Worm (Caenorhabditis elegans) whole organism, late embryonic: ENCODE results near the gene W09C2.9.

ENCODE experiments used
- C08G9.2 ChIP-seq: sonication (generic microtip); optimal IDR thresholded peaks from 2 replicates; lab custom pipeline; 2016; ENCODE audit warnings: mild to moderate bottlenecking, missing genetic modification characterization, moderate library complexity, missing compliant biosample characterization
- F13H6.1 ChIP-seq: sonication (generic microtip); optimal IDR thresholded peaks from 2 replicates; lab custom pipeline; 2016; ENCODE audit warnings: missing genetic modification characterization, missing compliant biosample characterization
- K09A11.1 ChIP-seq: sonication (generic microtip); optimal IDR thresholded peaks from 2 replicates; lab custom pipeline; 2017; ENCODE audit warnings: antibody characterized with exemption, mild to moderate bottlenecking, missing genetic modification characterization, missing compliant biosample characterization; ENCODE audit not compliant: insufficient read depth
- T23F11.4 ChIP-seq: fragments of 200-800 bp; sonication (Bioruptor generic); optimal IDR thresholded peaks from 2 replicates; lab custom pipeline; 2018; ENCODE audit warnings: mild to moderate bottlenecking, missing genetic modification characterization, missing compliant biosample characterization
- ahr-1 ChIP-seq: sonication (generic microtip); optimal IDR thresholded peaks from 2 replicates; lab custom pipeline; 2016; ENCODE audit warnings: missing genetic modification characterization, missing compliant biosample characterization
- ama-1 ChIP-seq: fragments of 150-350 bp; optimal IDR thresholded peaks from 2 replicates; lab custom pipeline; 2014
- ceh-14 ChIP-seq: sonication (generic microtip); optimal IDR thresholded peaks from 2 replicates; lab custom pipeline; 2016; ENCODE audit warnings: missing genotype, missing genetic modification characterization, missing compliant biosample characterization
- ceh-18 ChIP-seq: sonication (generic microtip); optimal IDR thresholded peaks from 2 replicates; lab custom pipeline; 2016; ENCODE audit warnings: missing genetic modification characterization, missing compliant biosample characterization
- ceh-19 ChIP-seq: fragments of 200-800 bp; sonication (Bioruptor generic); optimal IDR thresholded peaks from 2 replicates; lab custom pipeline; 2018; ENCODE audit warnings: mild to moderate bottlenecking, missing genetic modification characterization, missing compliant biosample characterization
- ceh-2 ChIP-seq: sonication (generic microtip); optimal IDR thresholded peaks from 2 replicates; lab custom pipeline; 2016; ENCODE audit warnings: missing genotype, missing genetic modification characterization, missing compliant biosample characterization
- ceh-22 ChIP-seq: sonication (generic microtip); optimal IDR thresholded peaks from 2 replicates; lab custom pipeline; 2017; ENCODE audit warnings: missing biosample characterization, missing genetic modification characterization
- ceh-24 ChIP-seq: sonication (generic microtip); optimal IDR thresholded peaks from 2 replicates; lab custom pipeline; 2016; ENCODE audit warnings: mild to moderate bottlenecking, missing genetic modification characterization, missing compliant biosample characterization
- ceh-30 ChIP-seq: fragments of 150-350 bp; optimal IDR thresholded peaks from 2 replicates; lab custom pipeline; 2014; ENCODE audit warnings: missing biosample characterization, missing genetic modification characterization
- ceh-31 ChIP-seq: sonication (generic microtip); optimal IDR thresholded peaks from 2 replicates; lab custom pipeline; 2016; ENCODE audit warnings: missing genetic modification characterization, missing compliant biosample characterization
- ceh-34 ChIP-seq: sonication (generic microtip); optimal IDR thresholded peaks from 2 replicates; lab custom pipeline; 2016; ENCODE audit warnings: mild to moderate bottlenecking, missing genetic modification characterization, missing compliant biosample characterization
- ceh-45 ChIP-seq: fragments of 200-800 bp; sonication (Bioruptor generic); IDR thresholded peaks from 2 replicates; pipeline ENCODE4 v1.3.6; 2022; ENCODE audit warnings: missing genetic modification reagents, missing genetic modification characterization, missing compliant biosample characterization
- ceh-48 ChIP-seq: sonication (generic microtip); optimal IDR thresholded peaks from 2 replicates; lab custom pipeline; 2016; ENCODE audit warnings: missing genetic modification characterization, inconsistent platforms, missing compliant biosample characterization
- che-1 ChIP-seq: sonication (generic microtip); optimal IDR thresholded peaks from 2 replicates; lab custom pipeline; 2016; ENCODE audit warnings: mild to moderate bottlenecking, missing genetic modification characterization, missing compliant biosample characterization
- elt-2 ChIP-seq: sonication (generic microtip); optimal IDR thresholded peaks from 2 replicates; lab custom pipeline; 2016; ENCODE audit warnings: missing genetic modification reagents, missing genetic modification characterization, missing compliant biosample characterization
- elt-4 ChIP-seq: sonication (generic microtip); optimal IDR thresholded peaks from 2 replicates; lab custom pipeline; 2016; ENCODE audit warnings: missing genetic modification characterization, missing compliant biosample characterization
- fax-1 ChIP-seq: sonication (generic microtip); optimal IDR thresholded peaks from 2 replicates; lab custom pipeline; 2016; ENCODE audit warnings: missing genotype, missing genetic modification characterization, missing compliant biosample characterization
- fkh-6 ChIP-seq: sonication (generic microtip); optimal IDR thresholded peaks from 2 replicates; lab custom pipeline; 2016; ENCODE audit warnings: missing genetic modification characterization, missing compliant biosample characterization
- gmeb-2 ChIP-seq: sonication (generic microtip); optimal IDR thresholded peaks from 2 replicates; lab custom pipeline; 2016; ENCODE audit warnings: missing genetic modification characterization, inconsistent platforms, missing compliant biosample characterization
- hlh-13 ChIP-seq: fragments of 200-800 bp; sonication (Bioruptor generic); optimal IDR thresholded peaks from 2 replicates; lab custom pipeline; 2018; ENCODE audit warnings: mild to moderate bottlenecking, missing genetic modification characterization, missing compliant biosample characterization
- hlh-15 ChIP-seq: sonication (generic microtip); optimal IDR thresholded peaks from 2 replicates; lab custom pipeline; 2016; ENCODE audit warnings: missing genetic modification characterization, missing compliant biosample characterization
- hlh-30 ChIP-seq: sonication (generic microtip); optimal IDR thresholded peaks from 2 replicates; lab custom pipeline; 2017; ENCODE audit warnings: antibody characterized with exemption, missing genetic modification characterization, missing compliant biosample characterization; ENCODE audit not compliant: insufficient read depth
- hlh-6 ChIP-seq: sonication (generic microtip); optimal IDR thresholded peaks from 2 replicates; lab custom pipeline; 2016; ENCODE audit warnings: missing genotype, missing genetic modification characterization, missing compliant biosample characterization
- hlh-8 ChIP-seq: sonication (generic microtip); optimal IDR thresholded peaks from 2 replicates; lab custom pipeline; 2016; ENCODE audit warnings: missing genotype, missing genetic modification characterization, missing compliant biosample characterization
- madf-2 ChIP-seq: sonication (generic microtip); optimal IDR thresholded peaks from 2 replicates; lab custom pipeline; 2017; ENCODE audit warnings: missing genetic modification characterization, missing compliant biosample characterization
- mec-3 ChIP-seq: sonication (generic microtip); optimal IDR thresholded peaks from 2 replicates; lab custom pipeline; 2016; ENCODE audit warnings: borderline replicate concordance, missing genetic modification characterization, missing compliant biosample characterization
- nhr-232 ChIP-seq: sonication (generic microtip); optimal IDR thresholded peaks from 2 replicates; lab custom pipeline; 2016; ENCODE audit warnings: missing genetic modification characterization, missing compliant biosample characterization
- pha-2 ChIP-seq: sonication (generic microtip); optimal IDR thresholded peaks from 2 replicates; lab custom pipeline; 2017; ENCODE audit warnings: mild to moderate bottlenecking, missing genetic modification characterization, missing compliant biosample characterization
- pha-4 ChIP-seq: fragments of 150-350 bp; optimal IDR thresholded peaks from 2 replicates; lab custom pipeline; 2018; ENCODE audit warnings: missing biosample characterization, missing genetic modification reagents, missing genetic modification characterization
- pqm-1 ChIP-seq: sonication (generic microtip); optimal IDR thresholded peaks from 2 replicates; lab custom pipeline; 2016; ENCODE audit warnings: missing genetic modification characterization, missing compliant biosample characterization
- pros-1 ChIP-seq: fragments of 150-350 bp; optimal IDR thresholded peaks from 2 replicates; lab custom pipeline; 2014; ENCODE audit warnings: missing biosample characterization, missing genetic modification reagents, missing genetic modification characterization
- ref-2 ChIP-seq: sonication (generic microtip); optimal IDR thresholded peaks from 2 replicates; lab custom pipeline; 2016; ENCODE audit warnings: missing genetic modification characterization, missing compliant biosample characterization
- sdc-2 ChIP-seq: sonication (generic microtip); optimal IDR thresholded peaks from 2 replicates; lab custom pipeline; 2016; ENCODE audit warnings: missing genotype, missing genetic modification characterization, missing compliant biosample characterization
- sox-2 ChIP-seq: fragments of 200-800 bp; sonication (Bioruptor generic); IDR thresholded peaks from 2 replicates; pipeline ENCODE4 v1.3.6; 2022; ENCODE audit warnings: missing genetic modification reagents, missing genetic modification characterization, missing compliant biosample characterization
- sox-4 ChIP-seq: sonication (generic microtip); optimal IDR thresholded peaks from 2 replicates; lab custom pipeline; 2017; ENCODE audit warnings: mild to moderate bottlenecking, missing genetic modification characterization, inconsistent platforms, missing compliant biosample characterization
- syd-9 ChIP-seq: sonication (generic microtip); optimal IDR thresholded peaks from 2 replicates; lab custom pipeline; 2016; ENCODE audit warnings: mild to moderate bottlenecking, missing genetic modification characterization, moderate library complexity, missing compliant biosample characterization
- unc-3 ChIP-seq, 2 experiments: fragments of 200-800 bp in 1 of 2; sonication (Bioruptor generic) in 1 of 2; sonication (generic microtip) in 1 of 2; conservative IDR thresholded peaks in 1 of 2; optimal IDR thresholded peaks in 1 of 2; 2 replicates each; pipeline versions ENCODE4 v1.3.6 to Lab custom; 2016 to 2022; ENCODE audit warnings: missing compliant biosample characterization in 2 of 2, missing genetic modification characterization in 2 of 2, missing genetic modification reagents in 1 of 2
- unc-42 ChIP-seq: sonication (generic microtip); optimal IDR thresholded peaks from 2 replicates; lab custom pipeline; 2016; ENCODE audit warnings: missing genotype, missing genetic modification characterization, missing compliant biosample characterization
- unc-55 ChIP-seq: sonication (generic microtip); optimal IDR thresholded peaks from 2 replicates; lab custom pipeline; 2017; ENCODE audit warnings: missing biosample characterization, missing genetic modification reagents, missing genetic modification characterization
- ztf-16 ChIP-seq: sonication (generic microtip); optimal IDR thresholded peaks from 2 replicates; lab custom pipeline; 2017; ENCODE audit warnings: missing genetic modification characterization, missing compliant biosample characterization

Gene W09C2.9

ce11 chrIV:9631579-9631978 is 8.4 kb upstream of the W09C2.9 start:
- TF ChIP-seq ceh-34 (tag; lab: Kevin White, UChicago) (no peak), hlh-13 (no peak), F13H6.1 (tag; lab: Kevin White, UChicago) (no peak), hlh-8 (no peak), syd-9 (tag; lab: Kevin White, UChicago) (no peak), hlh-15 (tag; lab: Kevin White, UChicago) (no peak), fkh-6 (no peak), ceh-48 (tag; lab: Kevin White, UChicago) (no peak), sox-2 (GFP tag; lab: Robert Waterston, UW) (no peak), fax-1 (tag; lab: Kevin White, UChicago) (no peak), ceh-18 (tag; lab: Kevin White, UChicago) (no peak), ceh-30 (tag; lab: Kevin White, UChicago) (no peak), che-1 (tag; lab: Kevin White, UChicago) (no peak), ceh-22 (tag; lab: Kevin White, UChicago) (no peak), pqm-1 (tag; lab: Kevin White, UChicago) (no peak), ceh-2 (no peak), sdc-2 (tag; lab: Kevin White, UChicago) (no peak)

- TF ChIP-seq ama-1 (lab: Kevin White, UChicago) (no peak), elt-2 (tag; lab: Kevin White, UChicago) (no peak), pros-1 (tag; lab: Kevin White, UChicago) (no peak), ceh-18 (tag; lab: Kevin White, UChicago) (no peak), hlh-30 (tag; lab: Kevin White, UChicago) (no peak), fax-1 (tag; lab: Kevin White, UChicago) (no peak), ceh-34 (tag; lab: Kevin White, UChicago) (no peak), ceh-45 (GFP tag; lab: Robert Waterston, UW) (no peak), fkh-6 (no peak), unc-42 (tag; lab: Kevin White, UChicago) (no peak), sox-4 (tag; lab: Kevin White, UChicago) (no peak), che-1 (tag; lab: Kevin White, UChicago) (no peak), ref-2 (tag; lab: Kevin White, UChicago) (no peak), ceh-24 (tag; lab: Kevin White, UChicago) (no peak), ztf-16 (tag; lab: Kevin White, UChicago) (no peak), ceh-14 (tag; lab: Kevin White, UChicago) (no peak)
- TF ChIP-seq, all 69 proteins: peak for 0
Measured at ce11 chrIV:9627033-9627432, 3.9 kb upstream of the W09C2.9 start.

- TF ChIP-seq nhr-232 (tag; lab: Kevin White, UChicago) (no peak), gmeb-2 (no peak), hlh-6 (tag; lab: Kevin White, UChicago) (no peak), T23F11.4 (no peak), ztf-16 (tag; lab: Kevin White, UChicago) (no peak), hlh-8 (no peak), mec-3 (no peak), madf-2 (tag; lab: Kevin White, UChicago) (no peak), pha-4 (tag; lab: Kevin White, UChicago) (no peak), hlh-13 (no peak), ceh-31 (tag; lab: Kevin White, UChicago) (no peak)
Measured at ce11 chrIV:9625829-9626228, 2.7 kb upstream of the W09C2.9 start.

ce11 chrIV:9624977-9625376 is 1.8 kb upstream of the W09C2.9 start, which contains the start of gene W09C2.10:
W09C2.10 (minus strand) TSS chrIV:9625077.
- TF ChIP-seq K09A11.1 (tag; lab: Kevin White, UChicago) (no peak), ceh-45 (GFP tag; lab: Robert Waterston, UW) (no peak), T23F11.4 (no peak), unc-3 (GFP tag; conservative IDR thresholded peaks at IDR 0.05; lab: Robert Waterston, UW) (no peak), unc-3 (tag; optimal IDR thresholded peaks at IDR 0.05; lab: Kevin White, UChicago) (no peak), C08G9.2 (no peak), pha-2 (tag; lab: Kevin White, UChicago) (no peak), unc-55 (GFP tag; lab: Kevin White, UChicago) (no peak), ahr-1 (tag; lab: Kevin White, UChicago) (no peak), ceh-2 (no peak), ceh-19 (GFP tag; lab: Kevin White, UChicago) (no peak), ceh-30 (tag; lab: Kevin White, UChicago) (no peak), sox-4 (tag; lab: Kevin White, UChicago) (no peak), ceh-18 (tag; lab: Kevin White, UChicago) (no peak), fkh-6 (no peak), elt-4 (tag; lab: Kevin White, UChicago) (no peak)
